Fruit fly (Drosophila melanogaster) whole organism, embryonic: ENCODE results near the gene Tfb5.

Experiments
- Bgb ChIP-seq: fragments of 200-800 bp; sonication (Bioruptor generic); IDR thresholded peaks from 2 replicates; pipeline ENCODE4 v1.3.6; 2022; ENCODE audit warnings: missing biosample characterization, missing genetic modification characterization; ENCODE audit not compliant: partially characterized antibody
- CG10654 ChIP-seq: fragments of 200-800 bp; sonication (Bioruptor generic); optimal IDR thresholded peaks from 2 replicates; lab custom pipeline; 2016; ENCODE audit warnings: missing biosample characterization, missing genetic modification characterization
- CG10979 ChIP-seq: fragments of 200-800 bp; sonication (Bioruptor generic); optimal IDR thresholded peaks from 2 replicates; lab custom pipeline; 2018; ENCODE audit warnings: missing biosample characterization, mild to moderate bottlenecking, missing genetic modification characterization, moderate library complexity
- CG11247 ChIP-seq: fragments of 200-800 bp; sonication (Bioruptor generic); IDR thresholded peaks from 2 replicates; pipeline ENCODE4 v1.3.6; 2022; ENCODE audit warnings: missing biosample characterization, missing genetic modification characterization
- CG13424 ChIP-seq: fragments of 200-800 bp; sonication (Bioruptor generic); optimal IDR thresholded peaks from 2 replicates; lab custom pipeline; 2019; ENCODE audit warnings: missing biosample characterization, mild to moderate bottlenecking, missing genetic modification characterization, moderate library complexity
- CG14965 ChIP-seq: fragments of 200-800 bp; sonication (Bioruptor generic); optimal IDR thresholded peaks from 2 replicates; lab custom pipeline; 2016; ENCODE audit warnings: missing biosample characterization, missing genetic modification characterization, borderline replicate concordance
- CG15601 ChIP-seq: fragments of 200-800 bp; sonication (Bioruptor generic); optimal IDR thresholded peaks from 3 replicates; lab custom pipeline; 2019; ENCODE audit warnings: missing biosample characterization, mild to moderate bottlenecking, missing genetic modification characterization, moderate library complexity
- CG1603 ChIP-seq: fragments of 200-800 bp; sonication (Bioruptor generic); optimal IDR thresholded peaks from 2 replicates; lab custom pipeline; 2019; ENCODE audit warnings: missing biosample characterization, mild to moderate bottlenecking, missing genetic modification characterization, moderate library complexity
- CG1647 ChIP-seq: fragments of 200-800 bp; sonication (Bioruptor generic); optimal IDR thresholded peaks from 3 replicates; lab custom pipeline; 2016; ENCODE audit warnings: missing biosample characterization, missing genetic modification characterization
- CG17385 ChIP-seq: fragments of 200-800 bp; sonication (Bioruptor generic); optimal IDR thresholded peaks from 3 replicates; lab custom pipeline; 2018; ENCODE audit warnings: missing biosample characterization, mild to moderate bottlenecking, missing genetic modification characterization
- CG18011 ChIP-seq: fragments of 200-800 bp; sonication (Bioruptor generic); optimal IDR thresholded peaks from 2 replicates; lab custom pipeline; 2017; ENCODE audit warnings: missing biosample characterization, missing genetic modification characterization, mild to moderate bottlenecking, moderate library complexity, missing genotype
- CG18619 ChIP-seq: fragments of 200-800 bp; sonication (Bioruptor generic); optimal IDR thresholded peaks from 3 replicates; lab custom pipeline; 2017; ENCODE audit warnings: missing biosample characterization, mild to moderate bottlenecking, missing genetic modification characterization
- CG3281 ChIP-seq: fragments of 200-800 bp; sonication (Bioruptor generic); optimal IDR thresholded peaks from 3 replicates; lab custom pipeline; 2017; ENCODE audit warnings: missing biosample characterization, mild to moderate bottlenecking, missing genetic modification characterization
- CG3407 ChIP-seq: fragments of 200-800 bp; sonication (Bioruptor generic); optimal IDR thresholded peaks from 2 replicates; lab custom pipeline; 2018; ENCODE audit warnings: missing biosample characterization, mild to moderate bottlenecking, missing genetic modification characterization
- CG5245 ChIP-seq: fragments of 200-800 bp; sonication (Bioruptor generic); optimal IDR thresholded peaks from 3 replicates; lab custom pipeline; 2016; ENCODE audit warnings: missing biosample characterization, missing genetic modification characterization
- CG6683 ChIP-seq: fragments of 200-800 bp; sonication (Bioruptor generic); optimal IDR thresholded peaks from 2 replicates; lab custom pipeline; 2017; ENCODE audit warnings: missing biosample characterization, mild to moderate bottlenecking, missing genetic modification characterization, missing genetic modification reagents
- CG8478 ChIP-seq: fragments of >200 bp; optimal IDR thresholded peaks from 2 replicates; lab custom pipeline; 2018
- CG8765 ChIP-seq: fragments of 200-800 bp; sonication (Bioruptor generic); IDR thresholded peaks from 2 replicates; pipeline ENCODE4 v1.3.6; 2022; ENCODE audit warnings: missing biosample characterization, missing genetic modification characterization
- Dbx ChIP-seq: fragments of 200-800 bp; sonication (Bioruptor generic); IDR thresholded peaks from 3 replicates; pipeline ENCODE4 v1.3.6; 2022; ENCODE audit warnings: missing biosample characterization, missing genetic modification characterization
- Dek ChIP-seq: fragments of 200-800 bp; sonication (Bioruptor generic); optimal IDR thresholded peaks from 3 replicates; lab custom pipeline; 2019; ENCODE audit warnings: missing biosample characterization, mild to moderate bottlenecking, missing genetic modification characterization, moderate library complexity
- Dip2 ChIP-seq: fragments of 200-800 bp; sonication (Bioruptor generic); IDR thresholded peaks from 2 replicates; pipeline ENCODE4 v1.3.6; 2022; ENCODE audit warnings: missing biosample characterization, missing genetic modification characterization
- Ets65A ChIP-seq: fragments of 200-800 bp; sonication (Bioruptor generic); peaks from one replicate; lab custom pipeline; 2016; ENCODE audit warnings: missing biosample characterization, missing genetic modification characterization
- Hr3 ChIP-seq: fragments of 200-800 bp; sonication (Bioruptor generic); optimal IDR thresholded peaks from 3 replicates; lab custom pipeline; 2016; ENCODE audit warnings: missing biosample characterization, missing genetic modification characterization
- Lpt ChIP-seq: fragments of >200 bp; optimal IDR thresholded peaks from 2 replicates; lab custom pipeline; 2018; ENCODE audit warnings: missing biosample characterization, missing genetic modification characterization
- NC2α ChIP-seq: fragments of 200-800 bp; sonication (Bioruptor generic); optimal IDR thresholded peaks from 2 replicates; lab custom pipeline; 2016; ENCODE audit warnings: missing biosample characterization, missing genetic modification characterization
- Neu2 ChIP-seq: fragments of 200-800 bp; sonication (Bioruptor generic); optimal IDR thresholded peaks from 3 replicates; lab custom pipeline; 2016; ENCODE audit warnings: missing biosample characterization, missing genetic modification characterization, borderline replicate concordance
- Oaz ChIP-seq: fragments of 200-800 bp; sonication (Bioruptor generic); IDR thresholded peaks from 2 replicates; pipeline ENCODE4 v1.3.6; 2022; ENCODE audit warnings: missing biosample characterization, missing genetic modification characterization
- Sox102F ChIP-seq: fragments of 200-800 bp; sonication (Bioruptor generic); optimal IDR thresholded peaks from 2 replicates; lab custom pipeline; 2018; ENCODE audit warnings: missing biosample characterization, mild to moderate bottlenecking, missing genetic modification characterization, moderate library complexity
- Tbp ChIP-seq: fragments of >200 bp; optimal IDR thresholded peaks from 2 replicates; lab custom pipeline; 2018; ENCODE audit warnings: missing biosample characterization, missing genetic modification characterization
- ase ChIP-seq: fragments of 200-800 bp; sonication (Bioruptor generic); IDR thresholded peaks from 3 replicates; pipeline ENCODE4 v1.3.6; 2022; ENCODE audit warnings: missing biosample characterization, missing genetic modification characterization
- ato ChIP-seq: fragments of 200-800 bp; sonication (Bioruptor generic); IDR thresholded peaks from 2 replicates; pipeline ENCODE4 v1.3.6; 2022; ENCODE audit warnings: missing biosample characterization, missing genetic modification characterization; ENCODE audit not compliant: partially characterized antibody
- bowl ChIP-seq: fragments of 200-800 bp; sonication (Bioruptor generic); IDR thresholded peaks from 2 replicates; pipeline ENCODE4 v1.3.6; 2022; ENCODE audit warnings: missing biosample characterization, missing genetic modification characterization
- bsh ChIP-seq, 2 experiments: fragments of 200-800 bp; sonication (Bioruptor generic); optimal IDR thresholded peaks; 2 replicates each; lab custom pipeline; 2017 to 2018; ENCODE audit warnings: mild to moderate bottlenecking in 2 of 2, missing biosample characterization in 2 of 2, missing genetic modification characterization in 2 of 2, moderate library complexity in 1 of 2
- btn ChIP-seq: fragments of 200-800 bp; sonication (Bioruptor generic); optimal IDR thresholded peaks from 2 replicates; lab custom pipeline; 2016; ENCODE audit warnings: missing biosample characterization, missing genetic modification characterization
- cato ChIP-seq: fragments of 200-800 bp; sonication (Bioruptor generic); optimal IDR thresholded peaks from 2 replicates; lab custom pipeline; 2016; ENCODE audit warnings: missing biosample characterization, missing genetic modification characterization, borderline replicate concordance
- crc ChIP-seq: fragments of 200-800 bp; sonication (Bioruptor generic); optimal IDR thresholded peaks from 2 replicates; lab custom pipeline; 2016; ENCODE audit warnings: missing biosample characterization, missing genetic modification characterization
- dimm ChIP-seq: fragments of 200-800 bp; sonication (Bioruptor generic); IDR thresholded peaks from 2 replicates; pipeline ENCODE4 v1.3.6; 2022; ENCODE audit warnings: missing biosample characterization, missing genetic modification characterization
- fu2 ChIP-seq: fragments of 200-800 bp; sonication (Bioruptor generic); optimal IDR thresholded peaks from 2 replicates; lab custom pipeline; 2016; ENCODE audit warnings: missing biosample characterization, missing genetic modification characterization
- gt ChIP-seq: fragments of 200-800 bp; sonication (Bioruptor generic); IDR thresholded peaks from 2 replicates; pipeline ENCODE4 v1.3.6; 2022; ENCODE audit warnings: missing biosample characterization, missing genetic modification characterization
- h ChIP-seq: fragments of >200 bp; optimal IDR thresholded peaks from 2 replicates; lab custom pipeline; 2017
- knrl ChIP-seq: fragments of 200-800 bp; sonication (Bioruptor generic); IDR thresholded peaks from 3 replicates; pipeline ENCODE4 v1.3.6; 2022; ENCODE audit warnings: missing biosample characterization, missing genetic modification characterization; ENCODE audit not compliant: partially characterized antibody
- mam ChIP-seq: fragments of 200-800 bp; sonication (Bioruptor generic); optimal IDR thresholded peaks from 3 replicates; lab custom pipeline; 2016; ENCODE audit warnings: missing biosample characterization, missing genetic modification characterization
- oc ChIP-seq: fragments of 200-800 bp; sonication (Bioruptor generic); optimal IDR thresholded peaks from 2 replicates; lab custom pipeline; 2018; ENCODE audit warnings: missing biosample characterization, mild to moderate bottlenecking, missing genetic modification characterization, moderate library complexity
- odd ChIP-seq: fragments of 200-800 bp; sonication (Bioruptor generic); optimal IDR thresholded peaks from 2 replicates; lab custom pipeline; 2017; ENCODE audit warnings: missing biosample characterization, mild to moderate bottlenecking, missing genetic modification characterization
- psq ChIP-seq: fragments of 200-800 bp; sonication (Bioruptor generic); optimal IDR thresholded peaks from 2 replicates; lab custom pipeline; 2017; ENCODE audit warnings: missing biosample characterization, missing genetic modification characterization
- pum ChIP-seq: fragments of 200-800 bp; sonication (Bioruptor generic); optimal IDR thresholded peaks from 2 replicates; lab custom pipeline; 2016; ENCODE audit warnings: missing biosample characterization, missing genetic modification characterization
- sens ChIP-seq: fragments of 200-800 bp; sonication (Bioruptor generic); peaks from one replicate; lab custom pipeline; 2016; ENCODE audit warnings: missing biosample characterization, missing genetic modification characterization
- tgo ChIP-seq: fragments of 200-800 bp; sonication (Bioruptor generic); IDR thresholded peaks from 3 replicates; pipeline ENCODE4 v1.3.6; 2022; ENCODE audit warnings: missing biosample characterization, missing genetic modification characterization
- twi ChIP-seq: fragments of 200-800 bp; optimal IDR thresholded peaks from 2 replicates; lab custom pipeline; 2019; ENCODE audit warnings: missing biosample characterization, mild to moderate bottlenecking, missing genetic modification characterization, moderate library complexity
- vnd ChIP-seq: fragments of 200-800 bp; sonication (Bioruptor generic); IDR thresholded peaks from 3 replicates; pipeline ENCODE4 v1.3.6; 2022; ENCODE audit warnings: missing biosample characterization, missing genetic modification characterization; ENCODE audit not compliant: partially characterized antibody
- zfh1 ChIP-seq: fragments of 200-800 bp; sonication (Bioruptor generic); IDR thresholded peaks from 3 replicates; pipeline ENCODE4 v1.3.6; 2022; ENCODE audit warnings: missing biosample characterization, missing genetic modification characterization

Tfb5 gene

DNA sequence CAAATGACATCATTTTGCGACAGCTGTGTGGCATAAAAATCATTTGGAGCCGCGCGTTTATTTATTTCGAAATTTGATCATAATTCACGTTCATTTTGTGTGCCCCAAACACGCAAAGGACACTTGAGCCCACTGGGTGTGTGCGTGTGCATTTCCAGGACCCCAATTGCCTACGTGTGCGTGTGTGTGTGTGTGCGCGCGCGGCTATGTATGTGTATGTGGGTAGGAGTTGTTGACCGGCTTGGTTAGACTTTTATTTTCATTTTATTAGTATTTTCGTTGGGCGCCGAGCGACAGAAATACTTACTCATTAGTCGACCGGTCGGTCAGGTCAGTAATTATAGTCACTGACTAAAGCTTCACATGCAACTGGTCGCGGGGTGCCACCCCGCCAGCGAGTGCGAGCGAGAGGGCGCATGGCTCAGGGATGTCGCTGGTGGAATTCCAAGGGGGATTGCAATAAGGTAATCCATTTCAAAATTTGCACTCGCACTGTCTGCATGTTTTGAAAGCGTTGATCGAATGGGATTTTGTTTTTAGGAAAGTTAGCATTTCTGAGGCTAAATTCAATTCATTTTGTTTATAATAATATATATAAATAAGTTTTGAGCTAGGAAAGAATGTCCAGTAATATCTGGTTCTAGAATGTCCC, 33.0 kb upstream of the Tfb5 start (continued):
- TF ChIP-seq CG15601 (tag; lab: Kevin White, UChicago), result peak; percentile 4
- TF ChIP-seq CG18011 (GFP tag; lab: Kevin White, UChicago), result no peak
- no peak for TF ChIP-seq CG10654 (GFP tag; lab: Kevin White, UChicago)
- TF ChIP-seq Neu2 (GFP tag; lab: Kevin White, UChicago), result no peak
- no peak for TF ChIP-seq odd (GFP tag; lab: Kevin White, UChicago)
- peak; percentile 47 for TF ChIP-seq sens (GFP tag; lab: Kevin White, UChicago)
- no peak for TF ChIP-seq Dbx
- TF ChIP-seq Dek, result no peak
- no peak for TF ChIP-seq CG8765 (GFP tag; lab: Robert Waterston, UW)
- TF ChIP-seq CG1647 (GFP tag; lab: Kevin White, UChicago), result peak; percentile 9
- no peak for TF ChIP-seq gt
- TF ChIP-seq Ets65A (GFP tag; lab: Kevin White, UChicago), result peak; percentile 92
- no peak for TF ChIP-seq knrl (GFP tag; lab: Robert Waterston, UW)
- TF ChIP-seq cato (GFP tag; lab: Kevin White, UChicago), result no peak
- TF ChIP-seq CG13424, result peak; percentile 51
- no peak for TF ChIP-seq Dip2 (GFP tag; lab: Robert Waterston, UW)
- peak; percentile 50 for TF ChIP-seq mam (GFP tag; lab: Kevin White, UChicago)
- TF ChIP-seq bowl (GFP tag; lab: Robert Waterston, UW), result no peak
- TF ChIP-seq Bgb, result no peak
- TF ChIP-seq CG3281 (GFP tag; lab: Kevin White, UChicago), result peak; percentile 40
- peak; percentile 64 for TF ChIP-seq Hr3 (GFP tag; lab: Kevin White, UChicago)
- TF ChIP-seq crc (GFP tag; lab: Kevin White, UChicago), result no peak
- TF ChIP-seq CG17385 (GFP tag; lab: Kevin White, UChicago), result peak; percentile 21
- TF ChIP-seq CG11247 (GFP tag; lab: Robert Waterston, UW), result peak; percentile 32; the same call in 1 of the 2 replicates
- no peak for TF ChIP-seq CG5245 (GFP tag; lab: Kevin White, UChicago)
- TF ChIP-seq twi, result no peak
- peak; percentile 25 for TF ChIP-seq CG1603 (tag; lab: Kevin White, UChicago)
- TF ChIP-seq oc (tag; lab: Kevin White, UChicago), result no peak
- no peak for TF ChIP-seq psq (GFP tag; lab: Kevin White, UChicago)
- TF ChIP-seq Sox102F (GFP tag; lab: Kevin White, UChicago), result peak; percentile 54
- 0 out of 3 replicates have a peak, but pooled peaks have one; percentile 34 for TF ChIP-seq zfh1
- TF ChIP-seq CG3407 (GFP tag; lab: Kevin White, UChicago), result no peak
- TF ChIP-seq dimm (GFP tag; lab: Robert Waterston, UW), result no peak
- TF ChIP-seq ase, result peak; percentile 58; the same call in 2 of the 3 replicates
- peak; percentile 50 for TF ChIP-seq CG18619 (GFP tag; lab: Kevin White, UChicago)
- TF ChIP-seq fu2 (GFP tag; lab: Kevin White, UChicago), result peak; percentile 4
- TF ChIP-seq CG8478, result no peak
- TF ChIP-seq Oaz (GFP tag; lab: Robert Waterston, UW), result no peak
- TF ChIP-seq CG6683, result no peak
- TF ChIP-seq ato (GFP tag; lab: Robert Waterston, UW), result no peak
- TF ChIP-seq tgo (GFP tag; lab: Robert Waterston, UW), result peak; percentile 49; the same call in 2 of the 3 replicates
- peak; percentile 17 to 33 for TF ChIP-seq bsh (GFP tag; optimal IDR thresholded peaks at IDR 0.05; lab: Kevin White, UChicago)
- no peak for TF ChIP-seq vnd
- no peak for TF ChIP-seq btn (GFP tag; lab: Kevin White, UChicago)
- no peak for TF ChIP-seq Lpt (GFP tag; lab: Kevin White, UChicago)
- TF ChIP-seq Tbp (GFP tag; lab: Kevin White, UChicago), result no peak
- TF ChIP-seq CG10979, result peak; percentile 25
- TF ChIP-seq CG14965 (GFP tag; lab: Kevin White, UChicago), result no peak
- TF ChIP-seq h, result no peak
- peak; percentile 40 for TF ChIP-seq pum
- no peak for TF ChIP-seq NC2α (GFP tag; lab: Kevin White, UChicago)
